Fruit fly (Drosophila melanogaster) whole organism, embryonic: Measurements from ENCODE around the gene CG31275.

ENCODE experiments used
- B-H2 ChIP-seq: fragments of 200-800 bp; sonication (Bioruptor generic); optimal IDR thresholded peaks from 2 replicates; lab custom pipeline; 2018; ENCODE audit warnings: missing biosample characterization, mild to moderate bottlenecking, missing genetic modification characterization
- Bgb ChIP-seq: fragments of 200-800 bp; sonication (Bioruptor generic); IDR thresholded peaks from 2 replicates; pipeline ENCODE4 v1.3.6; 2022; ENCODE audit warnings: missing biosample characterization, missing genetic modification characterization; ENCODE audit not compliant: partially characterized antibody
- CG11247 ChIP-seq: fragments of 200-800 bp; sonication (Bioruptor generic); IDR thresholded peaks from 2 replicates; pipeline ENCODE4 v1.3.6; 2022; ENCODE audit warnings: missing biosample characterization, missing genetic modification characterization
- CG12236 ChIP-seq: fragments of 200-800 bp; sonication (Bioruptor generic); optimal IDR thresholded peaks from 2 replicates; lab custom pipeline; 2016; ENCODE audit warnings: missing biosample characterization, missing genetic modification characterization
- CG12744 ChIP-seq: fragments of 200-800 bp; sonication (Bioruptor generic); optimal IDR thresholded peaks from 2 replicates; lab custom pipeline; 2016; ENCODE audit warnings: missing biosample characterization, missing genetic modification characterization
- CG13775 ChIP-seq: fragments of 200-800 bp; sonication (Bioruptor generic); optimal IDR thresholded peaks from 3 replicates; lab custom pipeline; 2017; ENCODE audit warnings: missing biosample characterization, mild to moderate bottlenecking, missing genetic modification characterization
- CG1603 ChIP-seq: fragments of 200-800 bp; sonication (Bioruptor generic); optimal IDR thresholded peaks from 2 replicates; lab custom pipeline; 2019; ENCODE audit warnings: missing biosample characterization, mild to moderate bottlenecking, missing genetic modification characterization, moderate library complexity
- CG17186 ChIP-seq: fragments of 200-800 bp; sonication (Bioruptor generic); optimal IDR thresholded peaks from 3 replicates; lab custom pipeline; 2017; ENCODE audit warnings: missing biosample characterization, missing genetic modification reagents, missing genetic modification characterization
- CG17568 ChIP-seq: fragments of 200-800 bp; sonication (Bioruptor generic); optimal IDR thresholded peaks from 2 replicates; lab custom pipeline; 2018; ENCODE audit warnings: missing biosample characterization, mild to moderate bottlenecking, missing genetic modification characterization, moderate library complexity
- CG18599 ChIP-seq: fragments of 200-800 bp; sonication (Bioruptor generic); optimal IDR thresholded peaks from 3 replicates; lab custom pipeline; 2017; ENCODE audit warnings: missing biosample characterization, missing genetic modification characterization, mild to moderate bottlenecking, moderate library complexity, missing genetic modification reagents
- CG18764 ChIP-seq: fragments of 200-800 bp; sonication (Bioruptor generic); optimal IDR thresholded peaks from 3 replicates; lab custom pipeline; 2016; ENCODE audit warnings: missing biosample characterization, missing genetic modification characterization
- CG2678 ChIP-seq: fragments of 200-800 bp; sonication (Bioruptor generic); optimal IDR thresholded peaks from 3 replicates; lab custom pipeline; 2019; ENCODE audit warnings: missing biosample characterization, mild to moderate bottlenecking, missing genetic modification characterization, moderate library complexity
- CG31224 ChIP-seq: fragments of 200-800 bp; sonication (Bioruptor generic); IDR thresholded peaks from 2 replicates; pipeline ENCODE4 v1.3.6; 2022; ENCODE audit warnings: missing biosample characterization, missing genetic modification characterization
- CG3163 ChIP-seq: fragments of 200-800 bp; sonication (Bioruptor generic); optimal IDR thresholded peaks from 3 replicates; lab custom pipeline; 2016; ENCODE audit warnings: missing biosample characterization, missing genetic modification characterization
- CG4820 ChIP-seq: fragments of 200-800 bp; sonication (Bioruptor generic); optimal IDR thresholded peaks from 3 replicates; lab custom pipeline; 2016; ENCODE audit warnings: missing biosample characterization, missing genetic modification characterization
- CG6254 ChIP-seq: fragments of 200-800 bp; sonication (Bioruptor generic); optimal IDR thresholded peaks from 3 replicates; lab custom pipeline; 2017; ENCODE audit warnings: mild to moderate bottlenecking, missing biosample characterization, missing genetic modification reagents, missing genetic modification characterization
- CG6765 ChIP-seq: fragments of 200-800 bp; sonication (Bioruptor generic); optimal IDR thresholded peaks from 3 replicates; lab custom pipeline; 2017; ENCODE audit warnings: missing biosample characterization, mild to moderate bottlenecking, missing genetic modification characterization
- CG7786 ChIP-seq: fragments of 200-800 bp; sonication (Bioruptor generic); optimal IDR thresholded peaks from 2 replicates; lab custom pipeline; 2016; ENCODE audit warnings: missing biosample characterization, missing genetic modification characterization
- CG7987 ChIP-seq: fragments of 200-800 bp; sonication (Bioruptor generic); optimal IDR thresholded peaks from 2 replicates; lab custom pipeline; 2018; ENCODE audit warnings: missing biosample characterization, mild to moderate bottlenecking, missing genetic modification characterization, moderate library complexity
- CG9797 ChIP-seq: fragments of 200-800 bp; sonication (Bioruptor generic); optimal IDR thresholded peaks from 3 replicates; lab custom pipeline; 2018; ENCODE audit warnings: missing biosample characterization, mild to moderate bottlenecking, missing genetic modification characterization
- H15 ChIP-seq: fragments of 200-800 bp; sonication (Bioruptor generic); IDR thresholded peaks from 3 replicates; pipeline ENCODE4 v1.3.6; 2022; ENCODE audit warnings: missing biosample characterization, missing genetic modification characterization
- Hey ChIP-seq: fragments of 200-800 bp; sonication (Bioruptor generic); optimal IDR thresholded peaks from 3 replicates; lab custom pipeline; 2018; ENCODE audit warnings: missing biosample characterization, mild to moderate bottlenecking, missing genetic modification characterization
- Hmx ChIP-seq: fragments of 200-800 bp; sonication (Bioruptor generic); optimal IDR thresholded peaks from 2 replicates; lab custom pipeline; 2016; ENCODE audit warnings: missing biosample characterization, missing genetic modification characterization
- Hr39 ChIP-seq: fragments of >200 bp; optimal IDR thresholded peaks from 2 replicates; lab custom pipeline; 2017
- Oli ChIP-seq: fragments of 200-800 bp; sonication (Bioruptor generic); optimal IDR thresholded peaks from 2 replicates; lab custom pipeline; 2018; ENCODE audit warnings: missing biosample characterization, mild to moderate bottlenecking, missing genetic modification characterization, moderate library complexity
- Opbp ChIP-seq: fragments of 200-800 bp; sonication (Bioruptor generic); IDR thresholded peaks from 3 replicates; pipeline ENCODE4 v1.3.6; 2022; ENCODE audit warnings: missing biosample characterization, missing genetic modification characterization; ENCODE audit not compliant: partially characterized antibody
- Sox100B ChIP-seq: fragments of 200-800 bp; sonication (Bioruptor generic); optimal IDR thresholded peaks from 3 replicates; lab custom pipeline; 2018; ENCODE audit warnings: missing biosample characterization, mild to moderate bottlenecking, missing genetic modification characterization
- ara ChIP-seq: fragments of 200-800 bp; sonication (Bioruptor generic); IDR thresholded peaks from 2 replicates; pipeline ENCODE4 v1.3.6; 2022; ENCODE audit warnings: missing biosample characterization, missing genetic modification characterization
- bowl ChIP-seq: fragments of 200-800 bp; sonication (Bioruptor generic); IDR thresholded peaks from 2 replicates; pipeline ENCODE4 v1.3.6; 2022; ENCODE audit warnings: missing biosample characterization, missing genetic modification characterization
- cad ChIP-seq: fragments of >200 bp; optimal IDR thresholded peaks from 2 replicates; lab custom pipeline; 2017; ENCODE audit warnings: missing biosample characterization, missing genetic modification characterization
- cato ChIP-seq: fragments of 200-800 bp; sonication (Bioruptor generic); optimal IDR thresholded peaks from 2 replicates; lab custom pipeline; 2016; ENCODE audit warnings: missing biosample characterization, missing genetic modification characterization, borderline replicate concordance
- ci ChIP-seq: fragments of 200-800 bp; sonication (Bioruptor generic); IDR thresholded peaks from 3 replicates; pipeline ENCODE4 v1.3.6; 2022; ENCODE audit warnings: missing biosample characterization, missing genetic modification characterization
- dm ChIP-seq: fragments of 200-800 bp; sonication (Bioruptor generic); optimal IDR thresholded peaks from 3 replicates; lab custom pipeline; 2016; ENCODE audit warnings: missing biosample characterization, missing genetic modification characterization
- fd96Cb ChIP-seq: fragments of 200-800 bp; sonication (Bioruptor generic); optimal IDR thresholded peaks from 2 replicates; lab custom pipeline; 2018; ENCODE audit warnings: missing biosample characterization, mild to moderate bottlenecking, missing genetic modification characterization, moderate library complexity
- gcm ChIP-seq: fragments of 200-800 bp; sonication (Bioruptor generic); optimal IDR thresholded peaks from 2 replicates; lab custom pipeline; 2019; ENCODE audit warnings: missing biosample characterization, mild to moderate bottlenecking, missing genetic modification characterization, moderate library complexity
- gro ChIP-seq: fragments of 200-800 bp; sonication (Bioruptor generic); optimal IDR thresholded peaks from 2 replicates; lab custom pipeline; 2016; ENCODE audit warnings: missing biosample characterization, missing genetic modification characterization
- hkb ChIP-seq, 2 experiments: fragments of 200-800 bp in 1 of 2; fragments of >200 bp in 1 of 2; sonication (Bioruptor generic) in 1 of 2; IDR thresholded peaks in 1 of 2; optimal IDR thresholded peaks in 1 of 2; 2 replicates each; pipeline versions ENCODE4 v1.3.6 to Lab custom; 2017 to 2022; ENCODE audit warnings: missing biosample characterization in 1 of 2, missing genetic modification characterization in 1 of 2
- kni ChIP-seq: fragments of 200-800 bp; sonication (Bioruptor generic); optimal IDR thresholded peaks from 3 replicates; lab custom pipeline; 2017; ENCODE audit warnings: mild to moderate bottlenecking, missing biosample characterization, missing genetic modification reagents, missing genetic modification characterization
- lov ChIP-seq, 2 experiments: fragments of 200-800 bp in 1 of 2; fragments of >200 bp in 1 of 2; sonication (Bioruptor generic) in 1 of 2; IDR thresholded peaks in 1 of 2; optimal IDR thresholded peaks in 1 of 2; 2 replicates in 1 of 2; 3 replicates in 1 of 2; pipeline versions ENCODE4 v1.3.6 to Lab custom; 2017 to 2022; ENCODE audit warnings: missing biosample characterization in 1 of 2, missing genetic modification characterization in 1 of 2
- nau ChIP-seq: fragments of 200-800 bp; sonication (Bioruptor generic); optimal IDR thresholded peaks from 3 replicates; lab custom pipeline; 2017; ENCODE audit warnings: missing biosample characterization, mild to moderate bottlenecking, missing genetic modification characterization, missing genetic modification reagents
- nerfin-2 ChIP-seq: fragments of 200-800 bp; sonication (Bioruptor generic); IDR thresholded peaks from 2 replicates; pipeline ENCODE4 v1.3.6; 2022; ENCODE audit warnings: missing biosample characterization, missing genetic modification characterization; ENCODE audit not compliant: partially characterized antibody
- ranshi ChIP-seq: fragments of 200-800 bp; sonication (Bioruptor generic); IDR thresholded peaks from 2 replicates; pipeline ENCODE4 v1.3.6; 2022; ENCODE audit warnings: missing biosample characterization, missing genetic modification characterization
- ro ChIP-seq: fragments of 200-800 bp; sonication (Bioruptor generic); IDR thresholded peaks from 2 replicates; pipeline ENCODE4 v1.3.6; 2022; ENCODE audit warnings: missing biosample characterization, missing genetic modification characterization
- slou ChIP-seq: fragments of 200-800 bp; sonication (Bioruptor generic); optimal IDR thresholded peaks from 3 replicates; lab custom pipeline; 2016; ENCODE audit warnings: missing biosample characterization, missing genetic modification characterization
- vfl ChIP-seq: fragments of 200-800 bp; sonication (Bioruptor generic); optimal IDR thresholded peaks from 2 replicates; lab custom pipeline; 2016; ENCODE audit warnings: missing biosample characterization, missing genetic modification characterization
- wek ChIP-seq: fragments of 200-800 bp; sonication (Bioruptor generic); optimal IDR thresholded peaks from 3 replicates; lab custom pipeline; 2018; ENCODE audit warnings: missing biosample characterization, mild to moderate bottlenecking, missing genetic modification characterization, moderate library complexity
- zen ChIP-seq: fragments of 200-800 bp; sonication (Bioruptor generic); optimal IDR thresholded peaks from 3 replicates; lab custom pipeline; 2018; ENCODE audit warnings: missing biosample characterization, mild to moderate bottlenecking, missing genetic modification characterization, moderate library complexity
- zen2 ChIP-seq: fragments of 200-800 bp; sonication (Bioruptor generic); IDR thresholded peaks from 3 replicates; pipeline ENCODE4 v1.3.6; 2022; ENCODE audit warnings: missing biosample characterization, missing genetic modification characterization; ENCODE audit not compliant: partially characterized antibody
- zfh2 ChIP-seq: fragments of 200-800 bp; sonication (Bioruptor generic); optimal IDR thresholded peaks from 2 replicates; lab custom pipeline; 2016; ENCODE audit warnings: missing biosample characterization, missing genetic modification characterization

Gene CG31275

DNA sequence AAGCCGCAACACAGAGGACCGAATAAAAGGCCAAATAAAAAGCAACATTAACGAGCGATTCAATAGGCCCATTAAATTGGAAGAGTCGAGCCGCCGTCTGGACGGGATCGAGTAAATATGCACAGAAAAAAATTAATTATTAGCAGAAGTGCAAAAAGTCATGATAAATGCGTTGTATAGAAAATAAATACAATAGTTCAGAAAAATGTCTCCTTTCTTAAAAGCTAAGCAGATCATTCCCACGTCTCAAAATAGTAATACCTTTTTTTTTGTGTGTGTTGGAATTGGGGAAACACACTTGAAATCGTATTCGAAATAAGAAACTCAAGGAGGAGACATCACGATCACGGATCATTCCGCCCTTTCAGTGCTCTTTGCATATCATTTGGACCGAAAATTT lies 18.3 kb upstream of the CG31275 start (continued):
- TF ChIP-seq CG4820 (GFP tag; lab: Kevin White, UChicago) = peak; percentile 31
- no peak for TF ChIP-seq CG7786 (GFP tag; lab: Kevin White, UChicago)
- no peak for TF ChIP-seq nerfin-2
- TF ChIP-seq fd96Cb (tag; lab: Kevin White, UChicago) = peak; percentile 45
- TF ChIP-seq Opbp = no peak
- peak; percentile 43 for TF ChIP-seq Sox100B (GFP tag; lab: Kevin White, UChicago)
- no peak for TF ChIP-seq wek (GFP tag; lab: Kevin White, UChicago)
- TF ChIP-seq Hey (tag; lab: Kevin White, UChicago) = no peak
- TF ChIP-seq CG13775 (GFP tag; lab: Kevin White, UChicago) = no peak
- TF ChIP-seq zen = peak; percentile 24
- no peak for TF ChIP-seq bowl (GFP tag; lab: Robert Waterston, UW)
- no peak for TF ChIP-seq gro
- peak; percentile 5 for TF ChIP-seq CG18599 (GFP tag; lab: Kevin White, UChicago)
- TF ChIP-seq CG3163 (GFP tag; lab: Kevin White, UChicago) = no peak
- no peak for TF ChIP-seq cad
- TF ChIP-seq CG31224 (GFP tag; lab: Robert Waterston, UW) = 0 out of 2 replicates have a peak, but pooled peaks have one; percentile 14
- peak; percentile 49; the same call in 1 of the 2 replicates for TF ChIP-seq ara (GFP tag; lab: Robert Waterston, UW)
- no peak for TF ChIP-seq ro (GFP tag; lab: Robert Waterston, UW)
- TF ChIP-seq hkb (optimal IDR thresholded peaks at IDR 0.05; lab: Kevin White, UChicago) = no peak
- TF ChIP-seq hkb (GFP tag; IDR thresholded peaks at IDR 0.05; lab: Robert Waterston, UW) = peak; percentile 39; the same call in 1 of the 2 replicates
- TF ChIP-seq CG2678 (tag; lab: Kevin White, UChicago) = peak; percentile 61
- peak; percentile 10 for TF ChIP-seq CG6254 (GFP tag; lab: Kevin White, UChicago)
- TF ChIP-seq CG9797 (GFP tag; lab: Kevin White, UChicago) = no peak
- TF ChIP-seq Oli (tag; lab: Kevin White, UChicago) = peak; percentile 70
- no peak for TF ChIP-seq kni (GFP tag; lab: Kevin White, UChicago)
- TF ChIP-seq ci = peak; percentile 83
- TF ChIP-seq vfl = no peak
- no peak for TF ChIP-seq CG17186
- TF ChIP-seq Hmx = no peak
- no peak for TF ChIP-seq Hr39 (lab: Kevin White, UChicago)
- TF ChIP-seq CG1603 = peak; percentile 39
- TF ChIP-seq H15 (GFP tag; lab: Robert Waterston, UW) = peak; percentile 52; the same call in 1 of the 3 replicates
- TF ChIP-seq Bgb (GFP tag; lab: Robert Waterston, UW) = no peak
- TF ChIP-seq ranshi (GFP tag; lab: Robert Waterston, UW) = 0 out of 2 replicates have a peak, but pooled peaks have one; percentile 50
- no peak for TF ChIP-seq gcm (GFP tag; lab: Kevin White, UChicago)
- no peak for TF ChIP-seq lov (optimal IDR thresholded peaks at IDR 0.05; lab: Kevin White, UChicago)
- TF ChIP-seq lov (GFP tag; IDR thresholded peaks at IDR 0.05; lab: Robert Waterston, UW) = no peak
- no peak for TF ChIP-seq CG7987 (GFP tag; lab: Kevin White, UChicago)
- 0 out of 2 replicates have a peak, but pooled peaks have one; percentile 17 for TF ChIP-seq CG11247 (GFP tag; lab: Robert Waterston, UW)
- no peak for TF ChIP-seq CG12236 (GFP tag; lab: Kevin White, UChicago)
- peak; percentile 15 for TF ChIP-seq slou
- TF ChIP-seq B-H2 (GFP tag; lab: Kevin White, UChicago) = no peak
- no peak for TF ChIP-seq CG17568 (GFP tag; lab: Kevin White, UChicago)
- TF ChIP-seq cato (GFP tag; lab: Kevin White, UChicago) = no peak
- TF ChIP-seq CG6765 (GFP tag; lab: Kevin White, UChicago) = no peak
- TF ChIP-seq CG18764 (GFP tag; lab: Kevin White, UChicago) = no peak
- no peak for TF ChIP-seq nau (GFP tag; lab: Kevin White, UChicago)
- no peak for TF ChIP-seq zen2 (GFP tag; lab: Robert Waterston, UW)
- TF ChIP-seq dm (GFP tag; lab: Kevin White, UChicago) = no peak
- no peak for TF ChIP-seq zfh2 (GFP tag; lab: Kevin White, UChicago)
- no peak for TF ChIP-seq CG12744 (GFP tag; lab: Kevin White, UChicago)
